Fruit fly (Drosophila melanogaster): ENCODE measurements around the gene LSm-4.

LSm-4 gene

DNA sequence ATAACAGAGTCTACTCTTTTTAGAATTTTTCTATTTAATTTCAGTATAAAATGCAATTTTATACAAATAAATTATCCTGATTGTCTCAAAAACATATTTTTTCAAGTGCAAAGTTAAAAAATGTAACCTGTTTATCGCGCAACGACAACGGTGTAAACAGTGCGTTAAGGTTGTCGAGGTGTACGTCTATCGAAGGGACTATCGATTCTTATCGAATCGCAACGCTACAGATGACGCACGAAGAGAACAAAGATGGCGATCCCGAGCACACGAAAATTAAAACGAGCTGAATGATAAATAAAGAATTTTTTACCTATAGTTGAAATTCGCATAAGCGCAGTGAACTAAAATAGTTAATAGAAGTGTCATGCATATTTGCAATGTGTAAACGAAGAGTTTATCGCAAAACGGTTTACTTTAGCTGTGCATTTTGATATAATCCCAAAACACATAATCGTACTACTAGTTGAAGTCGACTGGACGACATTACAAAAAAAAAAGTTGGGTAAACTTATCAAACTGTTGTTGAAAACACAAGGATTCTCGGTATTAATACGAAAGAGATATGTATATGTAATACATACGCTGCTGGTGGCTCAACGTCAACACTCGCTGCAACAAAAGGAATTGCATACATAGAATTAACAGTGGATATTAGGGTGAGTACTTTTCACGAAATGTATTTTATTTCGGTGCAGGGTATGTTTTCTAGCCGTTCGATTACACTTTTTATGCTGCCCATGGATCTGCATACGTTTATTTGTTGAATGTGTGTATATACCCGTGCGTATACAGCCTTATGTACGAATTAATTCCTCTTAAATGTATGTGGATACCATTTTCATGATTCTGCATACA lies 16.9 kb downstream of the LSm-4 start, which contains the start of gene da (continued):
- no peak for TF ChIP-seq tio (GFP tag; optimal IDR thresholded peaks at IDR 0.05)
- TF ChIP-seq emc (GFP tag; optimal IDR thresholded peaks at IDR 0.05): peak; percentile 20
- peak; percentile 54 for TF ChIP-seq B-H2 (GFP tag; optimal IDR thresholded peaks at IDR 0.05)
- no peak for TF ChIP-seq lab (GFP tag; optimal IDR thresholded peaks at IDR 0.05)
- TF ChIP-seq CG1233 (GFP tag; optimal IDR thresholded peaks at IDR 0.05): no peak
- no peak for TF ChIP-seq abd-A (tag; optimal IDR thresholded peaks at IDR 0.05)
- TF ChIP-seq CG18764 (GFP tag; optimal IDR thresholded peaks at IDR 0.05): peak; percentile 33
- TF ChIP-seq kni (GFP tag; optimal IDR thresholded peaks at IDR 0.05): no peak
- TF ChIP-seq CG7928 (GFP tag; optimal IDR thresholded peaks at IDR 0.05): no peak
- TF ChIP-seq Nf-YC (tag; optimal IDR thresholded peaks at IDR 0.05): peak; percentile 52
- TF ChIP-seq CG13424 (tag; optimal IDR thresholded peaks at IDR 0.05): peak; percentile 64
- peak; percentile 9 for TF ChIP-seq CG5245 (GFP tag; optimal IDR thresholded peaks at IDR 0.05)
- peak; percentile 71 for TF ChIP-seq CG8924 (tag; optimal IDR thresholded peaks at IDR 0.05)
- TF ChIP-seq Kr (GFP tag; optimal IDR thresholded peaks at IDR 0.05): no peak
- TF ChIP-seq CG18619 (GFP tag; optimal IDR thresholded peaks at IDR 0.05): peak; percentile 61
- no peak for TF ChIP-seq corto (GFP tag; optimal IDR thresholded peaks at IDR 0.05)
- no peak for TF ChIP-seq CG5180 (GFP tag; optimal IDR thresholded peaks at IDR 0.05)
- no peak for TF ChIP-seq Vsx1 (GFP tag; optimal IDR thresholded peaks at IDR 0.05)
- TF ChIP-seq Gsc (GFP tag; IDR thresholded peaks at IDR 0.05): no peak
- TF ChIP-seq prd (optimal IDR thresholded peaks at IDR 0.05): no peak
- peak; percentile 74 for TF ChIP-seq prd (GFP tag; IDR thresholded peaks at IDR 0.05)
- TF ChIP-seq CG2129 (GFP tag; IDR thresholded peaks at IDR 0.05; ENCODE audit: partially characterized antibody): no peak
- TF ChIP-seq CG42726 (GFP tag; IDR thresholded peaks at IDR 0.05; ENCODE audit: partially characterized antibody): no peak
- TF ChIP-seq CG8388 (GFP tag; optimal IDR thresholded peaks at IDR 0.05): peak; percentile 21
- TF ChIP-seq sens-2 (GFP tag; IDR thresholded peaks at IDR 0.05): no peak
- TF ChIP-seq CG5953 (GFP tag; IDR thresholded peaks at IDR 0.05): no peak
- TF ChIP-seq CG10147 (GFP tag; optimal IDR thresholded peaks at IDR 0.05): no peak
- peak; percentile 80 for TF ChIP-seq CG8290 (GFP tag; optimal IDR thresholded peaks at IDR 0.05)
- TF ChIP-seq CG8290 (tag; optimal IDR thresholded peaks at IDR 0.05): peak in 1 of 2 experiments; percentile 89
- TF ChIP-seq Deaf1 (tag; optimal IDR thresholded peaks at IDR 0.05): peak; percentile 98
- no peak for TF ChIP-seq gsb (GFP tag; IDR thresholded peaks at IDR 0.05)
- no peak for TF ChIP-seq C15 (GFP tag; IDR thresholded peaks at IDR 0.05)
- TF ChIP-seq CG12155 (GFP tag; optimal IDR thresholded peaks at IDR 0.05): peak; percentile 50
- no peak for TF ChIP-seq exex (tag; optimal IDR thresholded peaks at IDR 0.05)
- peak; percentile 75; the same call in 1 of the 2 replicates for TF ChIP-seq CG9932 (GFP tag; IDR thresholded peaks at IDR 0.05)
- TF ChIP-seq pita (GFP tag; optimal IDR thresholded peaks at IDR 0.05): no peak
- TF ChIP-seq cg (GFP tag; optimal IDR thresholded peaks at IDR 0.05): no peak
- TF ChIP-seq MTF-1 (GFP tag; optimal IDR thresholded peaks at IDR 0.05; ENCODE audit: borderline replicate concordance): no peak
- peak; percentile 39 for TF ChIP-seq Mad (GFP tag; optimal IDR thresholded peaks at IDR 0.05)
- peak; percentile 45 for TF ChIP-seq CG18599 (GFP tag; optimal IDR thresholded peaks at IDR 0.05)
- peak; percentile 36 for TF ChIP-seq CG1602 (GFP tag; optimal IDR thresholded peaks at IDR 0.05)
- TF ChIP-seq schlank (tag; optimal IDR thresholded peaks at IDR 0.05): peak; percentile 9
- TF ChIP-seq CG11695 (GFP tag; IDR thresholded peaks at IDR 0.05): 0 out of 3 replicates have a peak, but pooled peaks have one; percentile 38
- TF ChIP-seq Dbx (GFP tag; IDR thresholded peaks at IDR 0.05): 0 out of 3 replicates have a peak, but pooled peaks have one; percentile 15
- TF ChIP-seq bab2 (GFP tag; optimal IDR thresholded peaks at IDR 0.05): no peak
- no peak for TF ChIP-seq CG6683 (GFP tag; optimal IDR thresholded peaks at IDR 0.05)
- TF ChIP-seq CG11398 (GFP tag; optimal IDR thresholded peaks at IDR 0.05): no peak
- no peak for TF ChIP-seq CG6175 (GFP tag; IDR thresholded peaks at IDR 0.05)
- TF ChIP-seq repo (GFP tag; optimal IDR thresholded peaks at IDR 0.05): no peak

Data from whole organism, embryonic.